Worm (Caenorhabditis elegans) whole organism, L4 larva: ENCODE results near the gene Y97E10AR.8.

ENCODE experiments used
- aly-2 ChIP-seq: sonication (generic microtip); optimal IDR thresholded peaks from 2 replicates; lab custom pipeline; 2018; ENCODE audit warnings: missing biosample characterization, missing genetic modification characterization
- ama-1 ChIP-seq: fragments of 150-350 bp; optimal IDR thresholded peaks from 2 replicates; lab custom pipeline; 2014; ENCODE audit warnings: inconsistent platforms, mixed read lengths
- ceh-82 ChIP-seq: sonication (generic microtip); optimal IDR thresholded peaks from 2 replicates; lab custom pipeline; 2017; ENCODE audit warnings: missing biosample characterization, missing genetic modification characterization
- dmd-6 ChIP-seq: fragments of 200-800 bp; sonication (Bioruptor generic); IDR thresholded peaks from 2 replicates; pipeline ENCODE4 v1.3.6; 2022; ENCODE audit warnings: missing genetic modification reagents, missing genetic modification characterization, missing compliant biosample characterization
- mep-1 ChIP-seq: fragments of 150-350 bp; sonication (generic microtip); optimal IDR thresholded peaks from 3 replicates; lab custom pipeline; 2014; ENCODE audit warnings: missing biosample characterization, missing genetic modification characterization
- nhr-11 ChIP-seq: fragments of 150-350 bp; optimal IDR thresholded peaks from 2 replicates; lab custom pipeline; 2014; ENCODE audit warnings: missing biosample characterization, missing genetic modification characterization
- nhr-237 ChIP-seq: sonication (generic microtip); optimal IDR thresholded peaks from 2 replicates; lab custom pipeline; 2017; ENCODE audit warnings: missing biosample characterization, missing genetic modification characterization
- nhr-76 ChIP-seq: fragments of 150-350 bp; optimal IDR thresholded peaks from 2 replicates; lab custom pipeline; 2014; ENCODE audit warnings: missing biosample characterization, missing genetic modification characterization
- unc-39 ChIP-seq: sonication (generic microtip); optimal IDR thresholded peaks from 2 replicates; lab custom pipeline; 2017; ENCODE audit warnings: missing biosample characterization, missing genetic modification characterization

- no peak for TF ChIP-seq nhr-237 (tag; lab: Kevin White, UChicago)
- TF ChIP-seq dmd-6 (GFP tag; lab: Robert Waterston, UW) = no peak
- TF ChIP-seq unc-39 (tag; lab: Kevin White, UChicago) = no peak
- TF ChIP-seq aly-2 (tag; lab: Kevin White, UChicago) = no peak
- no peak for TF ChIP-seq nhr-76 (tag; lab: Kevin White, UChicago)
- TF ChIP-seq mep-1 (tag; lab: Kevin White, UChicago) = no peak
- no peak for TF ChIP-seq ama-1
- TF ChIP-seq ceh-82 (tag; lab: Kevin White, UChicago) = no peak
- TF ChIP-seq nhr-11 (tag; lab: Kevin White, UChicago) = no peak
These were observed 19.2 kb upstream of the Y97E10AR.8 start, which contains the start of gene Y97E10AL.1 for ce11 chrV:7985860-7986259.
